Fruit fly (Drosophila melanogaster) ovary, adult (tissue): ENCODE results near the gene Ufl1.

ENCODE experiments used
- CG17801 ChIP-seq: fragments of 200-800 bp; optimal IDR thresholded peaks from 2 replicates; lab custom pipeline; 2019; ENCODE audit warnings: missing biosample characterization, mild to moderate bottlenecking, missing genetic modification characterization, moderate library complexity; ENCODE audit not compliant: partially characterized antibody

Ufl1 gene

dm6 chr3R:7035703-7036266 lies 38.5 kb downstream of the Ufl1 start:
- TF ChIP-seq CG17801 (GFP tag; lab: Kevin White, UChicago), result no peak

dm6 chr3R:7034440-7034839 lies 39.8 kb downstream of the Ufl1 start:
- no peak for TF ChIP-seq CG17801 (GFP tag; lab: Kevin White, UChicago)

dm6 chr3R:7033707-7034106 lies 40.5 kb downstream of the Ufl1 start:
- no peak for TF ChIP-seq CG17801 (GFP tag; lab: Kevin White, UChicago)

- no peak for TF ChIP-seq CG17801 (GFP tag; lab: Kevin White, UChicago)
Measured at dm6 chr3R:7031553-7031952, 42.7 kb downstream of the Ufl1 start.

- no peak for TF ChIP-seq CG17801 (GFP tag; lab: Kevin White, UChicago)
Measured at dm6 chr3R:7029434-7029833, 44.8 kb downstream of the Ufl1 start.

dm6 chr3R:7028554-7028953 lies 45.7 kb downstream of the Ufl1 start:
- TF ChIP-seq CG17801 (GFP tag; lab: Kevin White, UChicago), result no peak

dm6 chr3R:7025241-7025640 lies 49.0 kb downstream of the Ufl1 start:
- no peak for TF ChIP-seq CG17801 (GFP tag; lab: Kevin White, UChicago)

dm6 chr3R:7024574-7024973 lies 49.7 kb downstream of the Ufl1 start:
- TF ChIP-seq CG17801 (GFP tag; lab: Kevin White, UChicago), result no peak
